Worm (Caenorhabditis elegans) whole organism, early embryonic: ENCODE data around the gene sam-10.

Experiments used
- B0310.2 ChIP-seq: sonication (generic microtip); optimal IDR thresholded peaks from 2 replicates; lab custom pipeline; 2016; ENCODE audit warnings: mild to moderate bottlenecking, missing genetic modification characterization, missing compliant biosample characterization
- F13C5.2 ChIP-seq: sonication (generic microtip); optimal IDR thresholded peaks from 2 replicates; lab custom pipeline; 2017; ENCODE audit warnings: mild to moderate bottlenecking, missing genetic modification characterization, inconsistent platforms, missing compliant biosample characterization
- aly-1 ChIP-seq: sonication (generic microtip); optimal IDR thresholded peaks from 2 replicates; lab custom pipeline; 2016; ENCODE audit warnings: missing genetic modification characterization, missing compliant biosample characterization
- tra-4 ChIP-seq: sonication (generic microtip); optimal IDR thresholded peaks from 2 replicates; lab custom pipeline; 2017; ENCODE audit warnings: missing genetic modification characterization, missing compliant biosample characterization

The sam-10 gene

ce11 chrII:13278214-13278613 lies 52.1 kb downstream of the sam-10 start:
- no peak for TF ChIP-seq aly-1 (tag; lab: Kevin White, UChicago)
- no peak for TF ChIP-seq F13C5.2 (tag; lab: Kevin White, UChicago)
- no peak for TF ChIP-seq tra-4 (tag; lab: Kevin White, UChicago)
- no peak for TF ChIP-seq B0310.2 (tag; lab: Kevin White, UChicago)
